Worm (Caenorhabditis elegans) whole organism, dauer: ENCODE data around the gene ivph-3.
"Not testable (repeated sequence)": the region's sequence is repeated elsewhere in the genome, so short reads cannot be mapped to it uniquely, and the experiment has no call there.

Source experiments
- unc-62 ChIP-seq: sonication (generic microtip); optimal IDR thresholded peaks from 2 replicates; lab custom pipeline; 2017; ENCODE audit warnings: missing biosample characterization, missing genetic modification reagents, missing genetic modification characterization

ivph-3 gene

ce11 chrIV:3046009-3046408 lies 7.5 kb upstream of the ivph-3 start:
- TF ChIP-seq unc-62 (GFP tag; lab: Kevin White, UChicago), result no peak

DNA sequence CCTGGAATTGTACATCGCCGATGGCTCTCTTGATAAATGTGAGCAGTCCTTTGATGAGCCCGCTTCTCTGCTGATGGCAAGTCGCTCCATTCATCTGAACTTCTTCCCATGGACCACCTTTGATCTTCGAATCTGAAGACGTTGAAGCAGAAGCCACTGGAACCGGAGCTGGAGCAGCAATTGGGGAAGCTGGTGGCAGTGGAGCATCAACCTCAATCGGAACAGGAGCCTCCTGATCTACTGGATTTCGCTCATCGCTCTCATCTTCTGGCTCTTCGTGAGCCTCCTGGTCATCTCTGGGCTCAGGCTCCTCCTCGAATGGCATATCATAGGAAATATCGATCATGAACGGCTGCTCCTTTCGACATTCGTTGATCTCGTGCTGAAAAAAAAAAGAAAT lies 6.6 kb upstream of the ivph-3 start:
- no peak for TF ChIP-seq unc-62 (GFP tag; lab: Kevin White, UChicago)

DNA sequence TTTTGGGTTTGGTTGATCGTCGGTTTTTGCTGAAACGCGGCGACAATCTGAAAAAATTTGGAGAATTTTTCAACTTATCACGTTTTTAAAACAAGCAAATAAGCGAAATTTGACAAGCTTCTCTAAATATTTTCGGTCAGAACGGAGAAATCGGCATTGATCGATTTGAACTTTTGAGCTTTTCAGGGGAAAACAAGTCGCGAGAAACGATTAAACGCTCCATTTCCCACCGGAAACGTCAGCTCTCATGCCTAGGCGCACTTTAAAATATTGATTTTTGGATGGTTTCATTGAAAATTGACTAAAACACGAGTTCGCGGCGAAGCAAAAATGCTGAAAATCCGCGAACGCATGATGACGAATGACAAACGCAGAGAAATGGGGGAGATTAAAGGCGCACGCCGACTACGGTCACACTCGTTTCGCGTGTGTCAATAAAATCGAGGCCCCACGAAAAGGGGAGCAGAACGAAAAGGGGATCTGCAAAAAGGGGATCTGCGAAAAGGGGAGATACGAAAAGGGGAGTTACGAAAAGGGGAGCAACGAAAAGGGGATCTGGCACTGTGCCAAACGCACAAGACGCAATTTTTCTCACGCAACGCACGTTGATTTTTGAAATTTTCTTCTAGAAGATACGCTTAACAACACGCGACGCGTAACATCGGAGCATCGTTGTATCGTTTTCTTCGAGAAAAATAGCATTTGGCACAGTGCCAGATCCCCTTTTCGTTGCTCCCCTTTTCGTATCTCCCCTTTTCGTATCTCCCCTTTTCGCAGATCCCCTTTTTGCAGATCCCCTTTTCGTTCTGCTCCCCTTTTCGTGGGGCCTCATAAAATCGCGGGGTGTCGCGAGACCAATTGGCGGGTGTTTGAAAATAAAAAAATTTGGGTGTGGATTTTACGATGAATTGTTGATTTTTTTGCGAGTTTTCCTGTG lies 3.2 kb upstream of the ivph-3 start, which contains the start of gene eel-1:
Gene eel-1, minus strand, starts transcription at position 51 of the 937 bp plus-strand sequence.
- TF ChIP-seq unc-62 (GFP tag; lab: Kevin White, UChicago), result not testable (repeated sequence)

- TF ChIP-seq unc-62 (GFP tag; lab: Kevin White, UChicago), result no peak
These were observed 1.8 kb downstream of the ivph-3 start for ce11 chrIV:3055320-3055719.

ce11 chrIV:3055848-3056247 lies 2.3 kb downstream of the ivph-3 start:
- no peak for TF ChIP-seq unc-62 (GFP tag; lab: Kevin White, UChicago)

ce11 chrIV:3062936-3063439 lies 9.5 kb downstream of the ivph-3 start, which contains the start of gene Y67D8C.6:
Y67D8C.6 (minus strand) TSS chrIV:3063389.
- TF ChIP-seq unc-62 (GFP tag; lab: Kevin White, UChicago), result no peak

DNA sequence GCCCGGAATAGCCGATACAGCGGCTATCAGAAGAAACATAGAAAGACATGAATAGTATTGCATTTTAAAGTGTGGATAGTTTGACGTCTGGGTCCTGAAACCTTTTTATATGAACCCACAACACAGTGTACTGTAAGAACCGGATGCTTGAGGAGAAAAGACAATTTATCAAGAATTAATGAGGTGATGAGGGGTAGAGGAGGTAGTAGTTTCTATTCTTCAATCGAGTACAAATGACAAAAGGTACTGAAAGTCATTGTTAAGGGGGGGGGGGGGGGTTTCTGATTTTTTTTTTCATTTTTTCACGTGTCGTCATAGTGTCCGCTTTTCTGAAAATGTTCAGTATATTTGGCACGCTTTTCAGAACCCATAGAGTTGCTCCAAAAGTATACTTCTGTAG lies 13.3 kb downstream of the ivph-3 start, which contains the start of gene Y67D8C.7:
Gene Y67D8C.7, minus strand, starts transcription at position 101 of the 400 bp plus-strand sequence.
- TF ChIP-seq unc-62 (GFP tag; lab: Kevin White, UChicago), result no peak

ce11 chrIV:3069619-3070260 lies 16.2 kb downstream of the ivph-3 start, which contains the start of gene cpg-9:
cpg-9 (minus strand) TSS chrIV:3070210.
- TF ChIP-seq unc-62 (GFP tag; lab: Kevin White, UChicago), result no peak

DNA sequence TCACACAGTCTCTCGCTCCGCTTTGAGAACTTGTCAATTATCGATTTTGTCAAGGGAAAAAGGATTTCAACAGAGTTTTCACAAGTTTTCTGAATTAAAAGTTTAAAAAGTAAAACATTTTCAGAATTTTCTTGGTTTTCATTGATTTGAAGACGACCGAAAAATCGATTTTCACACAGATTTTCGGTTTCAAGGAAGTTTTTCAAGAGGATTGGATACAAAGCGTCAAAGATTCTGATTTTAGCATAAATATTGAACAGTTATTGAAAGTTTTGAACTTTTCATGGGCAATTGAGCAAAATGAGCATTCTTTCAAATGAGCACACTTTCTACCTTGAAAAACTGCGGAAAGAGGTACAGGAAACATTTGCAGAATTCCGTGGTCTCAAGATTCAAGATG lies 18.5 kb downstream of the ivph-3 start, which contains the start of gene Y67D8C.2:
Gene Y67D8C.2, plus strand, starts transcription at position 301 of the 400 bp plus-strand sequence.
- TF ChIP-seq unc-62 (GFP tag; lab: Kevin White, UChicago), result no peak

DNA sequence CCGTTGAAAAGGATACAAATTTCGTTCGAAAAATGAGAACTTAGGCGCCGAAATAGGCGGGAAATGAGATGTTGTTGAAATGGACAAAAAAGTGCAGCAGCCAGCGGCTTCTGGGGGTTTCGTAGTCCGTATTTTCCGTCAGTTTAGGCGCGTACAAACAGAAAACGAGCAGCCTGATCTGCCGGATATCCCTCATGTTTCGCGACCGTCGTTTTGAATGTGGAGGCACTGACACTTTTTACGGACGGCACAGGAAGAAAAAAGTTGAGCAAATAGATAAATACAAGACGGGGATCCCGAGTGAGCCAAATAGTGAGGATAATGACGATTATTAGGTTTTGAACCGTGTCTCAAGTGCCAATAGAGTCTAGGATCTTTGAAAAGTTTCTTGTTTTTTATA lies 22.7 kb downstream of the ivph-3 start, which contains the start of gene Y67D8C.22:
Gene Y67D8C.22, minus strand, starts transcription at position 101 of the 400 bp plus-strand sequence.
- TF ChIP-seq unc-62 (GFP tag; lab: Kevin White, UChicago), result no peak

DNA sequence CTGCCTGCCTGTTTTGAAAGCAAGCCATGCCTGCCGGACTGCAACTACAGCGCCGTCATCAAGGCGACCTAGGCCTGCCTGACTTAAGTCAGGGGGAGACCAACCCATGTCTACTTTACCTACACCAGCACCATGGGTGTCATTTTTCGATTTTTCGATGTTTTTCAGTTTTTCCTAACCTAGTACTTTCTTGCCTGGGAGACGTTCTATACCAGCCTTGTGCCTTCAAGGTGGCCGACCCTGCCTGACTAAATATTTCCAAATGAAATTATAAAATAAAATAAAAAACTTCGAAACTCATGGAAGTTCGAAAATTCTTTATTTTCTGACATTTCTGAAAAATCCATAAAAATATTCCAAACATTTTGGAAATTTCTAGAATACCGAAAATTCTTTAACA lies 23.3 kb downstream of the ivph-3 start:
- no peak for TF ChIP-seq unc-62 (GFP tag; lab: Kevin White, UChicago)

DNA sequence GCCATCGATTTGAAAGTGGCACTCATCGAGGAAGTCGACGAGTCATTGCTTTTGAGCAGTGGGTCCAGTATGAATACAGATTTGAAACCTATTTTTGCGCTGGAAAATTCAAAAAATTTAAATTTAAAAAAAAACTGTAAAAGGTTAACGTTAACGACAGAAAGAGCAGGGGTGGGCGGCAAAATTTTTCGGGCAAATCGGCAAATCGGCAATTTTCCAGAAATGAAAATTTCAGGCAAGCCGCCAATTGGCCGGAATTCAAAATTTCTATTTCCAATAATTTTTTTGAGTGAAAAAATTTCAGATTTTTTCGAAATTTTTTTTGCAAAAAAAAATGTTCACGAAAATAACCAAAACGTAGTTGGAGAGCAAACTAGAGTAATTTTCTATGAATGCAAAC lies 33.3 kb downstream of the ivph-3 start, which contains the start of gene Y67D8C.9:
Gene Y67D8C.9, minus strand, starts transcription at position 101 of the 400 bp plus-strand sequence.
- TF ChIP-seq unc-62 (GFP tag; lab: Kevin White, UChicago), result no peak

DNA sequence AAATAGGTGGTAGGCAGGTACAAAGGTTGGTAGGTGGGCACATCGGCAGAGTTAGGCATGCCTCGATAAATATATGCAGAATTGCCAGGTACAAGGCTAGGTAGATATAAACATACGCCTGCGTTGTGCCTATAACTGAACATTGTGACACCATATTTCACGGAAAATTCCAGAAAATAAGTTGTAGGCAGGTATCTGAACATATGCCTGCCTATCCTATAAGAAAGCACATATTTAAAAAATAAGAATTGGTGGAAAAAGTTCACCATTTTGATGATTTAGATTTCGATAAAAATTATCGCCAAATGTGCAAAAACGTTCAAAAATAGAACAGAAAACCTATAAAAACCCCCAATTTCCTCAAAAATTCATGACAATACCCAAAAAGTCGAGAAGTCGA lies 36.1 kb downstream of the ivph-3 start:
- no peak for TF ChIP-seq unc-62 (GFP tag; lab: Kevin White, UChicago)

ce11 chrIV:3091112-3091511 lies 37.6 kb downstream of the ivph-3 start:
- no peak for TF ChIP-seq unc-62 (GFP tag; lab: Kevin White, UChicago)

DNA sequence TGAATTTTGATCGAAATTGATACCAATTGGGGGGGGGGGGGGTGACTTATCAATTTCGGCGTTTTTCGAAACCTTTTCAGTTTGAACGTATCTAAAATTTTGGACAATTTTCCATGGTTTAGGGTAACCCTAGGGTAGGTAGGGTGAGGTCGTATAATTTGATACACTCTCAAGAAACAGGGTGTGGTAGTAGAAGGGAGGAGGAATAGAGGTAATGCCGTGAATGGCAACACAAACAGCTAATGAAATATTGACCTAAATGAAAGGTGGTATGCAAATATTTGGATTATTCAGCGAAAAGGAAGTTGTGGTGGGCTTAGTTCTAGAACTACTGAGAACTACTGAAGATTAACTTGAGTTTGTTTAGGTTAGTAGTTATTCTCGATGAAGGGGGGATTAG lies 39.5 kb downstream of the ivph-3 start:
- TF ChIP-seq unc-62 (GFP tag; lab: Kevin White, UChicago), result no peak
